Worm (Caenorhabditis elegans) whole organism, mixed stage, embryonic: ENCODE results near the gene smu-2.
"Not testable (repeated sequence)": the region's sequence is repeated elsewhere in the genome, so short reads cannot be mapped to it uniquely, and the experiment has no call there.

Experiments used
- M03D4.4 ChIP-seq: sonication (generic microtip); optimal IDR thresholded peaks from 2 replicates; lab custom pipeline; 2017; ENCODE audit warnings: mild to moderate bottlenecking, missing genetic modification characterization, missing compliant biosample characterization
- bed-3 ChIP-seq: fragments of 200-800 bp; sonication (Bioruptor generic); optimal IDR thresholded peaks from 3 replicates; lab custom pipeline; 2018; ENCODE audit warnings: mild to moderate bottlenecking, missing genetic modification characterization, moderate library complexity, missing compliant biosample characterization
- blmp-1 ChIP-seq: fragments of 150-350 bp; optimal IDR thresholded peaks from 2 replicates; lab custom pipeline; 2014; ENCODE audit warnings: missing biosample characterization, missing genetic modification characterization
- ceh-39 ChIP-seq: fragments of 150-350 bp; optimal IDR thresholded peaks from 2 replicates; lab custom pipeline; 2014; ENCODE audit warnings: missing biosample characterization, missing genetic modification characterization
- ceh-43 ChIP-seq: fragments of 200-800 bp; sonication (Bioruptor generic); optimal IDR thresholded peaks from 2 replicates; lab custom pipeline; 2018; ENCODE audit warnings: mild to moderate bottlenecking, missing genetic modification characterization, moderate library complexity, missing compliant biosample characterization
- ceh-83 ChIP-seq: fragments of 200-800 bp; sonication (Bioruptor generic); optimal IDR thresholded peaks from 2 replicates; lab custom pipeline; 2018; ENCODE audit warnings: mild to moderate bottlenecking, missing genetic modification characterization, missing compliant biosample characterization
- ces-1 ChIP-seq: fragments of 150-350 bp; optimal IDR thresholded peaks from 2 replicates; lab custom pipeline; 2014; ENCODE audit warnings: missing biosample characterization, missing genetic modification reagents, missing genetic modification characterization
- cnd-1 ChIP-seq: fragments of 200-800 bp; sonication (Bioruptor generic); optimal IDR thresholded peaks from 2 replicates; lab custom pipeline; 2018; ENCODE audit warnings: mild to moderate bottlenecking, missing genetic modification characterization, missing compliant biosample characterization
- drap-1 ChIP-seq: fragments of 200-800 bp; sonication (Bioruptor generic); optimal IDR thresholded peaks from 3 replicates; lab custom pipeline; 2018; ENCODE audit warnings: mild to moderate bottlenecking, missing genetic modification characterization, missing compliant biosample characterization
- elt-1 ChIP-seq: sonication (generic microtip); optimal IDR thresholded peaks from 2 replicates; lab custom pipeline; 2017; ENCODE audit warnings: missing genetic modification characterization, mild to moderate bottlenecking, missing compliant biosample characterization, antibody characterized with exemption, moderate library complexity, borderline replicate concordance; ENCODE audit not compliant: insufficient read depth
- ham-2 ChIP-seq: fragments of 200-800 bp; sonication (Bioruptor generic); optimal IDR thresholded peaks from 2 replicates; lab custom pipeline; 2018; ENCODE audit warnings: mild to moderate bottlenecking, missing genetic modification characterization, missing compliant biosample characterization
- hlh-1 ChIP-seq: fragments of 150-350 bp; optimal IDR thresholded peaks from 2 replicates; lab custom pipeline; 2014; ENCODE audit warnings: missing biosample characterization, missing genetic modification reagents, missing genetic modification characterization
- lin-13 ChIP-seq: fragments of 150-350 bp; optimal IDR thresholded peaks from 2 replicates; lab custom pipeline; 2014; ENCODE audit warnings: missing biosample characterization, missing genetic modification characterization
- lin-32 ChIP-seq: fragments of 200-800 bp; sonication (Bioruptor generic); optimal IDR thresholded peaks from 2 replicates; lab custom pipeline; 2018; ENCODE audit warnings: mild to moderate bottlenecking, missing genetic modification characterization, missing compliant biosample characterization
- lsy-2 ChIP-seq: fragments of 150-350 bp; optimal IDR thresholded peaks from 2 replicates; lab custom pipeline; 2014; ENCODE audit warnings: missing biosample characterization, missing genetic modification characterization
- mab-5 ChIP-seq: fragments of 150-350 bp; optimal IDR thresholded peaks from 2 replicates; lab custom pipeline; 2014; ENCODE audit warnings: missing biosample characterization, missing genetic modification characterization
- mep-1 ChIP-seq: fragments of 150-350 bp; optimal IDR thresholded peaks from 2 replicates; lab custom pipeline; 2017; ENCODE audit warnings: missing biosample characterization, missing genetic modification reagents, missing genetic modification characterization, inconsistent platforms
- mls-2 ChIP-seq: sonication (generic microtip); optimal IDR thresholded peaks from 2 replicates; lab custom pipeline; 2016; ENCODE audit warnings: mild to moderate bottlenecking, missing genetic modification characterization, moderate library complexity, missing compliant biosample characterization
- nhr-237 ChIP-seq: fragments of 150-350 bp; optimal IDR thresholded peaks from 2 replicates; lab custom pipeline; 2014; ENCODE audit warnings: missing biosample characterization, missing genetic modification characterization
- nhr-28 ChIP-seq: fragments of 150-350 bp; optimal IDR thresholded peaks from 2 replicates; lab custom pipeline; 2014; ENCODE audit warnings: missing biosample characterization, missing genetic modification characterization
- nhr-76 ChIP-seq: sonication (generic microtip); optimal IDR thresholded peaks from 2 replicates; lab custom pipeline; 2017; ENCODE audit warnings: missing biosample characterization, missing genetic modification characterization
- pha-4 ChIP-seq: fragments of 150-350 bp; optimal IDR thresholded peaks from 2 replicates; lab custom pipeline; 2018; ENCODE audit warnings: missing biosample characterization, missing genetic modification reagents, missing genetic modification characterization
- snpc-4 ChIP-seq: fragments of 150-350 bp; optimal IDR thresholded peaks from 2 replicates; lab custom pipeline; 2014; ENCODE audit warnings: missing biosample characterization, missing genetic modification characterization
- sptf-1 ChIP-seq: sonication (generic microtip); optimal IDR thresholded peaks from 2 replicates; lab custom pipeline; 2017; ENCODE audit warnings: mild to moderate bottlenecking, missing genetic modification characterization, moderate library complexity, missing compliant biosample characterization
- tbx-8 ChIP-seq: fragments of 200-800 bp; sonication (Bioruptor generic); optimal IDR thresholded peaks from 2 replicates; lab custom pipeline; 2018; ENCODE audit warnings: mild to moderate bottlenecking, missing genetic modification characterization, moderate library complexity, missing compliant biosample characterization
- unc-120 ChIP-seq: sonication (generic microtip); optimal IDR thresholded peaks from 2 replicates; lab custom pipeline; 2017; ENCODE audit warnings: missing genetic modification characterization, missing compliant biosample characterization; ENCODE audit not compliant: poor library complexity, severe bottlenecking
- unc-39 ChIP-seq: fragments of 150-350 bp; optimal IDR thresholded peaks from 2 replicates; lab custom pipeline; 2014; ENCODE audit warnings: missing biosample characterization, missing genetic modification characterization
- unc-62 ChIP-seq: fragments of 150-350 bp; optimal IDR thresholded peaks from 2 replicates; lab custom pipeline; 2014; ENCODE audit warnings: missing biosample characterization, missing genetic modification reagents, missing genetic modification characterization
- zip-8 ChIP-seq: fragments of 150-350 bp; optimal IDR thresholded peaks from 2 replicates; lab custom pipeline; 2014; ENCODE audit warnings: missing biosample characterization, missing genetic modification characterization
- ztf-11 ChIP-seq: fragments of 150-350 bp; optimal IDR thresholded peaks from 2 replicates; lab custom pipeline; 2014; ENCODE audit warnings: missing biosample characterization, missing genetic modification characterization

smu-2 gene

ce11 chrII:3449514-3449913 lies 32.7 kb upstream of the smu-2 start, which contains the start of gene C16C8.14:
TSS of gene C16C8.14 (plus strand) at chrII:3449814.
- TF ChIP-seq mab-5; M03D4.4 (tag; lab: Kevin White, UChicago); ham-2 (GFP tag; lab: Kevin White, UChicago): not testable (repeated sequence)

- no peak for TF ChIP-seq ceh-43 (GFP tag; lab: Kevin White, UChicago)
- no peak for TF ChIP-seq nhr-76 (tag; lab: Kevin White, UChicago)
- no peak for TF ChIP-seq lsy-2 (tag; lab: Kevin White, UChicago)
- TF ChIP-seq mls-2 (tag; lab: Kevin White, UChicago) = no peak
- no peak for TF ChIP-seq ceh-39 (tag; lab: Kevin White, UChicago)
- TF ChIP-seq cnd-1 (tag; lab: Kevin White, UChicago) = no peak
- TF ChIP-seq elt-1 (tag; lab: Kevin White, UChicago) = no peak
- no peak for TF ChIP-seq unc-39 (tag; lab: Kevin White, UChicago)
- no peak for TF ChIP-seq pha-4 (tag; lab: Kevin White, UChicago)
- TF ChIP-seq bed-3 = no peak
- TF ChIP-seq ham-2 (GFP tag; lab: Kevin White, UChicago) = no peak
- TF ChIP-seq blmp-1 (tag; lab: Kevin White, UChicago) = no peak
- no peak for TF ChIP-seq unc-62 (GFP tag; lab: Kevin White, UChicago)
Measured at ce11 chrII:3452421-3452820, 29.8 kb upstream of the smu-2 start, which contains the start of gene C16C8.12. TSS of gene C16C8.12 (plus strand) at chrII:3452721.

- no peak for TF ChIP-seq zip-8
Measured at ce11 chrII:3453521-3453920, 28.7 kb upstream of the smu-2 start, which contains the start of gene C16C8.11. TSS of gene C16C8.11 (plus strand) at chrII:3453708.

ce11 chrII:3458209-3458608 lies 24.0 kb upstream of the smu-2 start, which contains the start of the genes C16C8.26 and C16C8.19:
TSS of gene C16C8.26 (minus strand) at chrII:3458309.
TSS of gene C16C8.19 (plus strand) at chrII:3458487.
- TF ChIP-seq ceh-43 (GFP tag; lab: Kevin White, UChicago) = no peak
- TF ChIP-seq pha-4 (tag; lab: Kevin White, UChicago) = no peak
- TF ChIP-seq ceh-83 (GFP tag; lab: Kevin White, UChicago) = no peak
- no peak for TF ChIP-seq unc-120 (tag; lab: Kevin White, UChicago)

ce11 chrII:3459199-3459598 lies 23.0 kb upstream of the smu-2 start:
- TF ChIP-seq tbx-8 = no peak
- no peak for TF ChIP-seq unc-62 (GFP tag; lab: Kevin White, UChicago)
- TF ChIP-seq snpc-4 = no peak
- no peak for TF ChIP-seq lin-13
- TF ChIP-seq ceh-43 (GFP tag; lab: Kevin White, UChicago) = no peak
- TF ChIP-seq drap-1 = no peak
- no peak for TF ChIP-seq ztf-11 (tag; lab: Kevin White, UChicago)
- no peak for TF ChIP-seq mab-5
- TF ChIP-seq lin-32 (GFP tag; lab: Kevin White, UChicago) = no peak
- TF ChIP-seq mep-1 = no peak

ce11 chrII:3460048-3460447 lies 22.2 kb upstream of the smu-2 start, which contains the start of gene C16C8.7:
TSS of gene C16C8.7 (minus strand) at chrII:3460148.
- no peak for TF ChIP-seq unc-62 (GFP tag; lab: Kevin White, UChicago)
- no peak for TF ChIP-seq blmp-1 (tag; lab: Kevin White, UChicago)
- no peak for TF ChIP-seq sptf-1
- no peak for TF ChIP-seq ces-1
- TF ChIP-seq nhr-28 = no peak
- TF ChIP-seq tbx-8 = no peak
- TF ChIP-seq ztf-11 (tag; lab: Kevin White, UChicago) = no peak
- TF ChIP-seq ceh-43 (GFP tag; lab: Kevin White, UChicago) = no peak
- no peak for TF ChIP-seq ham-2 (GFP tag; lab: Kevin White, UChicago)
- TF ChIP-seq snpc-4 = no peak
- no peak for TF ChIP-seq lin-13
- TF ChIP-seq drap-1 = no peak
- no peak for TF ChIP-seq hlh-1 (tag; lab: Kevin White, UChicago)
- no peak for TF ChIP-seq nhr-237 (tag; lab: Kevin White, UChicago)
- no peak for TF ChIP-seq bed-3
